Fruit fly (Drosophila melanogaster): ENCODE measurements around the gene CG14135.

CG14135 gene

dm6 chr3L:11691203-11691797 lies at the start of gene CG14135, which contains the start of gene Pldn:
TSS of gene CG14135 (plus strand) at chr3L:11691571.
TSS of gene Pldn (minus strand) at chr3L:11691399.
- no peak for TF ChIP-seq CG8478 (optimal IDR thresholded peaks at IDR 0.05)
- no peak for TF ChIP-seq Dll (optimal IDR thresholded peaks at IDR 0.05)
- TF ChIP-seq EcR (GFP tag; optimal IDR thresholded peaks at IDR 0.05) = no peak
- no peak for TF ChIP-seq pan (optimal IDR thresholded peaks at IDR 0.05)
- TF ChIP-seq psq (optimal IDR thresholded peaks at IDR 0.05) = no peak
- no peak for TF ChIP-seq usp (GFP tag; optimal IDR thresholded peaks at IDR 0.05)

dm6 chr3L:11645933-11646332 lies 45.4 kb upstream of the CG14135 start, which contains the start of gene CG6071:
TSS of gene CG6071 (minus strand) at chr3L:11646033.
- TF ChIP-seq Dll (optimal IDR thresholded peaks at IDR 0.05) (no peak), psq (optimal IDR thresholded peaks at IDR 0.05) (no peak), usp (GFP tag; optimal IDR thresholded peaks at IDR 0.05) (no peak), EcR (GFP tag; optimal IDR thresholded peaks at IDR 0.05) (no peak), CG8478 (optimal IDR thresholded peaks at IDR 0.05) (no peak), pan (optimal IDR thresholded peaks at IDR 0.05) (no peak)

DNA sequence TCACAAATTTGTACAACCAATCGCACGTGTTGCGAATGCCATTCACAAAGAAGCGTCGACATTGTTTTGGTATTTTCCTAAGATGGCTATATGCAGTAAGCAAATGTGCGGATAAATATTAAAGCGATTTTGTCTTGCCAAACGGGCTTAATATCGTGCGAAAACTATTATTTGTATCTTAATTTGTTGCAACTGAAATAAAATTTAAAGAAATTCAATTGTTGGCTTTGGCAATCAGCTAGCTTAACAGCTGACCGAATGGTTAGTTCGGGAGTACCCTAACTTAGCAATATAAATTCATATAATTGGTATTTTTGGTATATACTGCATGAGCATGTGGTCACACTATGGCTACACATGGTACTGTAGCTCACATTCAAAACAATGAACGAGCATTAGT lies 43.0 kb upstream of the CG14135 start, which contains the start of the genes RIOK1 and Polr3H:
TSS of gene RIOK1 (minus strand) at position 65 of the 400 bp plus-strand sequence.
TSS of gene Polr3H (plus strand) at position 347 of the 400 bp plus-strand sequence.
- no peak for TF ChIP-seq CG8478 (optimal IDR thresholded peaks at IDR 0.05)
- TF ChIP-seq usp (GFP tag; optimal IDR thresholded peaks at IDR 0.05) = no peak
- TF ChIP-seq EcR (GFP tag; optimal IDR thresholded peaks at IDR 0.05) = no peak
- TF ChIP-seq psq (optimal IDR thresholded peaks at IDR 0.05) = no peak
- TF ChIP-seq pan (optimal IDR thresholded peaks at IDR 0.05) = no peak
- TF ChIP-seq Dll (optimal IDR thresholded peaks at IDR 0.05) = no peak

DNA sequence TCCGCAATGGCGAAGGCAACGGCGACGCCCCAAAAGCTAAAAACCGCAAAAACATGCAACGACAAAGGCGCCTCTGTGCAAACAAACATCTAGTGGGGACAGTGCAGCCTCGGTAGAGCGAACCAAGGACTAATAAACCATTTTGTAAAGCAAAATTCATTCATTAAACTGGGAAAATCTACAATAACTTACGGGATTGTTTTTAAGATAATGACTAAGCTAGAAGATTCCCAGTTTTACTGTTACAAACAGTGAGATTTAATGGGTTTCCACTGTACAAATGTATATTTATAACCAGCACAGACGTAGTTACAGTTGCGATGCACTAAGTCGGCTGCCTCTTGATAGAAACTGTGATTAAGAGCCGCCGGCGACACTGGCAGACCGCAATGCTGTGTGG lies 35.2 kb upstream of the CG14135 start:
- no peak for TF ChIP-seq CG8478 (optimal IDR thresholded peaks at IDR 0.05)
- TF ChIP-seq psq (optimal IDR thresholded peaks at IDR 0.05) = no peak
- TF ChIP-seq pan (optimal IDR thresholded peaks at IDR 0.05) = no peak
- TF ChIP-seq usp (GFP tag; optimal IDR thresholded peaks at IDR 0.05) = no peak
- TF ChIP-seq EcR (GFP tag; optimal IDR thresholded peaks at IDR 0.05) = no peak
- TF ChIP-seq Dll (optimal IDR thresholded peaks at IDR 0.05) = no peak

- TF ChIP-seq usp (GFP tag; optimal IDR thresholded peaks at IDR 0.05) (no peak), CG8478 (optimal IDR thresholded peaks at IDR 0.05) (no peak), psq (optimal IDR thresholded peaks at IDR 0.05) (no peak), EcR (GFP tag; optimal IDR thresholded peaks at IDR 0.05) (no peak), Dll (optimal IDR thresholded peaks at IDR 0.05) (no peak), pan (optimal IDR thresholded peaks at IDR 0.05) (no peak)
These were observed 13.0 kb upstream of the CG14135 start for dm6 chr3L:11678313-11678817.

- no peak for TF ChIP-seq CG8478 (optimal IDR thresholded peaks at IDR 0.05)
- no peak for TF ChIP-seq EcR (GFP tag; optimal IDR thresholded peaks at IDR 0.05)
- TF ChIP-seq psq (optimal IDR thresholded peaks at IDR 0.05) = no peak
- no peak for TF ChIP-seq pan (optimal IDR thresholded peaks at IDR 0.05)
- no peak for TF ChIP-seq usp (GFP tag; optimal IDR thresholded peaks at IDR 0.05)
- peak; percentile 60 for TF ChIP-seq Dll (optimal IDR thresholded peaks at IDR 0.05)
These were observed 11.1 kb upstream of the CG14135 start, which contains the start of gene CG32085 for dm6 chr3L:11680298-11680697. TSS of gene CG32085 (minus strand) at chr3L:11680344.

DNA sequence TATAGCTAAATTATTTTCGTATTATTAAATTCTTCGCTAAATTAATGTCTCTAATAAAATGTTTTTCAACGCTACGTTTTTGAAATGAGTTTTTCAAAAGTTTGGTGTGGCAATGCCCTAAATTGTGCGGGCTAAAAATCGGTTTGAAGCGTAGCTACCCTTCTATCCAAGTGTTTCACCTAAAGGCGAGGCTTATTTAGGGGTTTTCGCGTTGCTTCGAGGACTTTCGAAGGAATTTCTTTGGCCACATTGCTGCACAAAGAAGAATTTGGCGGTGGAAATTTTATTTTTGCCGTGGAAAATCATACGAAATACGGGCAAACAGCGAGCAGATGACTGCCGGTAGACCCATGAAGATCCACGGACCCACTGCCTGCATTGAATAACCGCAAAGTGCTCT lies 9.6 kb upstream of the CG14135 start, which contains the start of gene TfIIEalpha:
TSS of gene TfIIEalpha (plus strand) at position 245 of the 400 bp plus-strand sequence.
- TF ChIP-seq Dll (optimal IDR thresholded peaks at IDR 0.05) (no peak), CG8478 (optimal IDR thresholded peaks at IDR 0.05) (no peak), psq (optimal IDR thresholded peaks at IDR 0.05) (no peak), EcR (GFP tag; optimal IDR thresholded peaks at IDR 0.05) (no peak), pan (optimal IDR thresholded peaks at IDR 0.05) (no peak), usp (GFP tag; optimal IDR thresholded peaks at IDR 0.05) (no peak)

DNA sequence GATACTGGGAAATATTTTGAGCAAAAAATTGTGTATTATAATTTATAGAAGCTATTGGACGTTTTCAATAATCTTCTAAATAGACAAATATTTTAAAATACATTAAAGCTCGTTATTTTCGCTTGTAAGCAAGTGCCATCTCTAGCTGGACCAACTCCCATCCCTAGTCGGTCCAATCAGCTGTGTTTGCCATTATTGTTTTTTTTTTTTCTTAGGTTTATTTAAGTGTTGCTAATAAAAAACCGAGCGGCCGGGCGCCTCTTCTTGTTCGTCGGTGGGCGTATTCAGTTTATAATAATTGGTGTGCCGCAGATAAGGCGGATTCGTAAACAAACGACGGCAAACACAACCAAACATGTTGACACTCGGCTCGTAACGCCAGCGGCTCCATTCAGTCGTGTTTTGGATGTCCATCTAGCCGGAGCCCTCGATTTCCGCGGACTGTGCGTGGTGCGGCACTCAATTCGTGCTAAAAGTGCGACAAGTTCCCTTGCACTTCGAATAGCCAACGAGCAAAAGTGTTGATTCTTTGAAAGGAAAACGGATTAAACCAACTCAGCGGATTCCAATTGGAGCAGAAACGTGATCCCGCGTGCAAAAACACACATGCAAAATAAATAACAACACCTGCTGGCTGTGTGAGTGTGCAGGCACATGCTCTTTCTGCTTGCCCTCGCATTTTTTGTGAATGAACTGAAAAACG lies 7.4 kb upstream of the CG14135 start, which contains the start of gene Sugb:
TSS of gene Sugb (plus strand) at position 162 of the 703 bp plus-strand sequence.
- no peak for TF ChIP-seq Dll (optimal IDR thresholded peaks at IDR 0.05)
- no peak for TF ChIP-seq EcR (GFP tag; optimal IDR thresholded peaks at IDR 0.05)
- TF ChIP-seq pan (optimal IDR thresholded peaks at IDR 0.05) = no peak
- no peak for TF ChIP-seq CG8478 (optimal IDR thresholded peaks at IDR 0.05)
- no peak for TF ChIP-seq usp (GFP tag; optimal IDR thresholded peaks at IDR 0.05)
- no peak for TF ChIP-seq psq (optimal IDR thresholded peaks at IDR 0.05)

DNA sequence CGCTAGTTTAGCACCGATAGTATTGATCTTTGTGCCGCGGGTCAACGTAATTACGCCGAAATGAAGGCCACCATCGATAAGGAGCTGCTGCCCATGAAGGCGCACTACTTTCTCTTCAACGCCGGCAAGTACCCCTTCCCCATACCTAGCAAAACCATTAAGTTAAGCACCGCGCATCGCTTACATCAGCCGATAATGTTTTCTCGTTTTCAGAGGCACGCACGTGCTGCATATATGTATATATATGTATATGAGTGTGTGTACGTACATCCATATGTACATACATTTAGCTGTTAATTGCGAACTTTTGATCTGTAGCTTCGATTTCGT lies 6.9 kb upstream of the CG14135 start:
- TF ChIP-seq Dll (optimal IDR thresholded peaks at IDR 0.05) (no peak), usp (GFP tag; optimal IDR thresholded peaks at IDR 0.05) (no peak), psq (optimal IDR thresholded peaks at IDR 0.05) (no peak), EcR (GFP tag; optimal IDR thresholded peaks at IDR 0.05) (no peak), pan (optimal IDR thresholded peaks at IDR 0.05) (no peak), CG8478 (optimal IDR thresholded peaks at IDR 0.05) (no peak)

DNA sequence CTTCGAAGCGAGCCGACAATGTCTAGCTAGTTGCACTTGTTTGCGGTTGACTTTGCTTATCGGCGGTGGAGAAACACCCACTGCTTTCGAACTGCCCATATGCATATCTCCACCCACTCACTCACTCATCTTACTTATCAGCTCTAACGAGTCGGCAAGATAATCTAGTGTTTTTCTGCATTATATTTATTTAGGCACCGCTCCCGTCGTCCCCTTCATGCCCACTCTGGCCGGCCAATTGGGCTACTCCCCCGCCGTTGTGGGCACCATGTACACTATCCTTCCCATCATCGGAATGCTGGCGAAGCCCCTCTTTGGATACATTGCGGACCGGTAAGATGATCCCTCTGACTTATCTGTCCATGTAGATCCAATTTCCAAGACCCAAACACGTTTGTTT lies 5.5 kb upstream of the CG14135 start:
- TF ChIP-seq CG8478 (optimal IDR thresholded peaks at IDR 0.05) (no peak), EcR (GFP tag; optimal IDR thresholded peaks at IDR 0.05) (no peak), psq (optimal IDR thresholded peaks at IDR 0.05) (no peak), pan (optimal IDR thresholded peaks at IDR 0.05) (no peak), usp (GFP tag; optimal IDR thresholded peaks at IDR 0.05) (no peak), Dll (optimal IDR thresholded peaks at IDR 0.05) (no peak)

- TF ChIP-seq CG8478 (optimal IDR thresholded peaks at IDR 0.05) (no peak), pan (optimal IDR thresholded peaks at IDR 0.05) (no peak), psq (optimal IDR thresholded peaks at IDR 0.05) (no peak), usp (GFP tag; optimal IDR thresholded peaks at IDR 0.05) (no peak)
These were observed 1.4 kb upstream of the CG14135 start for dm6 chr3L:11689832-11690602.

Data from whole organism.